Fruit fly (Drosophila melanogaster) whole organism, pupa: ENCODE results near the gene CG10194.

Experiments used
- CG10348 ChIP-seq: fragments of 200-800 bp; sonication (Bioruptor generic); IDR thresholded peaks from 2 replicates; pipeline ENCODE4 v1.3.6; 2022; ENCODE audit warnings: missing biosample characterization, missing genetic modification characterization
- CG15710 ChIP-seq: fragments of 200-800 bp; sonication (Bioruptor generic); optimal IDR thresholded peaks from 2 replicates; lab custom pipeline; 2018; ENCODE audit warnings: missing biosample characterization, mild to moderate bottlenecking, missing genetic modification characterization, moderate library complexity
- CG17806 ChIP-seq: fragments of 200-800 bp; sonication (Bioruptor generic); optimal IDR thresholded peaks from 2 replicates; lab custom pipeline; 2018; ENCODE audit warnings: missing biosample characterization, mild to moderate bottlenecking, missing genetic modification characterization, moderate library complexity
- CG34367 ChIP-seq: fragments of 200-800 bp; sonication (Bioruptor generic); optimal IDR thresholded peaks from 2 replicates; lab custom pipeline; 2018; ENCODE audit warnings: missing biosample characterization, mild to moderate bottlenecking, missing genetic modification characterization
- CG4496 ChIP-seq: fragments of 200-800 bp; sonication (Bioruptor generic); IDR thresholded peaks from 3 replicates; pipeline ENCODE4 v1.3.6; 2022; ENCODE audit warnings: missing biosample characterization, missing genetic modification characterization
- CG8159 ChIP-seq: fragments of 200-800 bp; sonication (Bioruptor generic); optimal IDR thresholded peaks from 3 replicates; lab custom pipeline; 2018; ENCODE audit warnings: missing biosample characterization, mild to moderate bottlenecking, missing genetic modification characterization, moderate library complexity
- CG8301 ChIP-seq: fragments of 200-800 bp; sonication (Bioruptor generic); optimal IDR thresholded peaks from 2 replicates; lab custom pipeline; 2018; ENCODE audit warnings: missing biosample characterization, mild to moderate bottlenecking, missing genetic modification characterization
- D1 ChIP-seq: fragments of 200-800 bp; sonication (Bioruptor generic); optimal IDR thresholded peaks from 2 replicates; lab custom pipeline; 2018; ENCODE audit warnings: missing biosample characterization, mild to moderate bottlenecking, missing genetic modification characterization, moderate library complexity
- EcR ChIP-seq: fragments of 200-800 bp; sonication (Bioruptor generic); optimal IDR thresholded peaks from 3 replicates; lab custom pipeline; 2019; ENCODE audit warnings: missing biosample characterization, missing genetic modification characterization, mild to moderate bottlenecking, moderate library complexity, missing genetic modification reagents
- Pif1B ChIP-seq: fragments of 200-800 bp; sonication (Bioruptor generic); optimal IDR thresholded peaks from 3 replicates; lab custom pipeline; 2016; ENCODE audit warnings: missing biosample characterization, missing genetic modification characterization
- Snoo ChIP-seq: fragments of 200-800 bp; sonication (Bioruptor generic); optimal IDR thresholded peaks from 3 replicates; lab custom pipeline; 2017; ENCODE audit warnings: missing biosample characterization, mild to moderate bottlenecking, missing genetic modification characterization, inconsistent platforms
- fd96Ca ChIP-seq: fragments of 200-800 bp; sonication (Bioruptor generic); IDR thresholded peaks from 3 replicates; pipeline ENCODE4 v1.3.6; 2022; ENCODE audit warnings: missing biosample characterization, missing genetic modification characterization
- gl ChIP-seq: fragments of 200-800 bp; sonication (Bioruptor generic); optimal IDR thresholded peaks from 2 replicates; lab custom pipeline; 2018; ENCODE audit warnings: missing biosample characterization, mild to moderate bottlenecking, missing genetic modification characterization
- rn ChIP-seq: fragments of 200-800 bp; sonication (Bioruptor generic); IDR thresholded peaks from 2 replicates; pipeline ENCODE4 v1.3.6; 2022; ENCODE audit warnings: missing biosample characterization, missing genetic modification characterization

- TF ChIP-seq CG4496 = no peak
- TF ChIP-seq CG8301 (tag; lab: Kevin White, UChicago) = no peak
- no peak for TF ChIP-seq EcR (GFP tag; lab: Kevin White, UChicago)
- no peak for TF ChIP-seq CG15710 (tag; lab: Kevin White, UChicago)
- TF ChIP-seq Snoo (tag; lab: Kevin White, UChicago) = no peak
- no peak for TF ChIP-seq rn (GFP tag; lab: Robert Waterston, UW)
- no peak for TF ChIP-seq fd96Ca
- no peak for TF ChIP-seq CG17806 (tag; lab: Kevin White, UChicago)
- no peak for TF ChIP-seq Pif1B (GFP tag; lab: Kevin White, UChicago)
- no peak for TF ChIP-seq CG10348 (GFP tag; lab: Robert Waterston, UW)
- no peak for TF ChIP-seq gl (tag; lab: Kevin White, UChicago)
- no peak for TF ChIP-seq CG34367 (tag; lab: Kevin White, UChicago)
- no peak for TF ChIP-seq D1 (tag; lab: Kevin White, UChicago)
- no peak for TF ChIP-seq CG8159
These were observed 16.4 kb downstream of the CG10194 start for dm6 chr2L:19473397-19474009.
